Worm (Caenorhabditis elegans): ENCODE results near the gene srh-167.

ce11 chrV:16336326-16336725 is 2.8 kb downstream of the srh-167 start, which contains the start of gene srw-87:
- no peak for TF ChIP-seq T22C8.4 (GFP tag; IDR thresholded peaks at IDR 0.05)
- no peak for TF ChIP-seq ztf-29 (GFP tag; IDR thresholded peaks at IDR 0.05)
- TF ChIP-seq ref-1 (GFP tag; conservative IDR thresholded peaks at IDR 0.05), result no peak
- TF ChIP-seq tab-1 (GFP tag; IDR thresholded peaks at IDR 0.05), result no peak
